Fruit fly (Drosophila melanogaster) S2 (cell line): ENCODE results near the gene CG8012.

Experiments
- CG8478 ChIP-seq: fragments of >200 bp; optimal IDR thresholded peaks from 2 replicates; lab custom pipeline; 2018
- CTCF ChIP-seq, 2 experiments: fragments of >200 bp; optimal IDR thresholded peaks; 2 replicates each; lab custom pipeline; 2018

DNA sequence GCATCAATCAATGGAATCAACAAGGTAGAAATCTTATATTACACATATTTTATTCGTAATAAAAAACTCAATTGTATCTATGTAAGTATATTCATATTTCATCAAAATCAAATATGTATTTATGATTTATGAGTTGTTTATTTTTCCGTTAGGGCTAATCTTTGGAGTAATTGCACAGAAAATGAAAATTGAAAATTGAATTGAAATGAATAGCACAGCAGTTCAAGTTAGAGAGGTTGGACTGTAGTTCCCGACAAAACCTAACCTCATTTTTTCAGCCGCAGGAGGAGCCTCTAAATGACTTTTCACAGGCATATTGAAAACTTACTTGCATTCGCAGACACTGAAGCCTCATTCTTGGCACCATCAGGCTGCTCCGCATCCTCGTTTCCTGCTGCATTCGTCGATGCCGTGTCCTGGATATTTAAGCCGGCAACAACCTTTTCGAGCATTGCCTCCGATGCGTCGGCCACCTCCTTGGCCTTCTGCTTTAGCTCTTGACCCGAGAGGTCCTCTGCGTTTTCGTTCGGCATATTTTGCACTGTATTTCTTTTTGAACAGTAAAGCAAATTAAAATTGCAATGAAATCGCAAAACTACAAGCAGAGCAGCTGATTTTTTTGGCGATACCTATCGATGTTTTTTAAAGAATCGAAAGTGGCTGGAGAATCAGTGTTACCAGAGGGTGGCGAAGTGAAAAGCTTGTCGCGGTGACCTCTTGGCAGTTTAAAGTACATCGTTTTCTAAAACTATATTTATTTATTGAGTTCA, 37.1 kb upstream of the CG8012 start, which contains the start of gene Nmt:
- no peak for TF ChIP-seq CG8478 (lab: Kevin White, UChicago)
- no peak for TF ChIP-seq CTCF (optimal IDR thresholded peaks at IDR 0.05; lab: Kevin White, UChicago)
